Fruit fly (Drosophila melanogaster) Kc167 (cell line): Measurements from ENCODE around the gene Mocs1.

Experiments
- Myc ChIP-seq: fragments of >200 bp; optimal IDR thresholded peaks from 2 replicates; lab custom pipeline; 2017; ENCODE audit warnings: missing external identifiers
- h ChIP-seq: fragments of >200 bp; optimal IDR thresholded peaks from 3 replicates; lab custom pipeline; 2018; ENCODE audit warnings: missing external identifiers
- insv ChIP-seq: fragments of >200 bp; optimal IDR thresholded peaks from 3 replicates; lab custom pipeline; 2018; ENCODE audit warnings: missing external identifiers
- psq ChIP-seq: fragments of >200 bp; optimal IDR thresholded peaks from 2 replicates; lab custom pipeline; 2017; ENCODE audit warnings: missing external identifiers
- ttk ChIP-seq: sonication (Bioruptor generic); optimal IDR thresholded peaks from 2 replicates; lab custom pipeline; 2017; ENCODE audit warnings: missing external identifiers

DNA sequence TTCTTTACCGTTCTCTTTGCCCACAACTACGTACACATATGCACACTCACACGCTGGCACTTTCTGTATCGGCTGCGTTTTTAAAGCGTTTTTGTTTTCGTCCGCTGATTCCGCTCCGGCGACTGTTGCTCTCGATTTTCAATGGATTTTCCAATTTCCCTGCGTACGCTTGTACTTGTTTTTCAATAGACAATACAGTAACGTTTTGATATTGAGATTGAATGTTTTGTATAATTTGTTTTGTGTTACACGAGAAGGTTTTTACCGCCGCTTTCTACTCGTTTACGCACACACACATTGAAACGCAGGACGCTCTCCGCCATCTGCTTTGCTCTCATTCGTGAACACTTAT lies 22.3 kb downstream of the Mocs1 start:
- TF ChIP-seq insv (no peak), h (lab: Kevin White, UChicago) (no peak), ttk (lab: Kevin White, UChicago) (no peak), Myc (lab: Kevin White, UChicago) (no peak), psq (lab: Kevin White, UChicago) (no peak)
